Fruit fly (Drosophila melanogaster) whole organism, embryonic: ENCODE results near the gene CG4101.

Source experiments
- ATbp ChIP-seq: fragments of 200-800 bp; sonication (Bioruptor generic); optimal IDR thresholded peaks from 2 replicates; lab custom pipeline; 2017; ENCODE audit warnings: missing biosample characterization, mild to moderate bottlenecking, missing genetic modification characterization, missing genetic modification reagents
- Ada2b ChIP-seq: fragments of 200-800 bp; sonication (Bioruptor generic); IDR thresholded peaks from 2 replicates; pipeline ENCODE4 v1.3.6; 2022; ENCODE audit warnings: missing biosample characterization, missing genetic modification characterization
- Antp ChIP-seq: fragments of 200-800 bp; sonication (Bioruptor generic); optimal IDR thresholded peaks from 3 replicates; lab custom pipeline; 2016; ENCODE audit warnings: missing biosample characterization, missing genetic modification characterization
- B-H1 ChIP-seq: fragments of 200-800 bp; sonication (Bioruptor generic); IDR thresholded peaks from 3 replicates; pipeline ENCODE4 v1.3.6; 2022; ENCODE audit warnings: missing biosample characterization, missing genetic modification characterization
- C15 ChIP-seq: fragments of 200-800 bp; sonication (Bioruptor generic); IDR thresholded peaks from 3 replicates; pipeline ENCODE4 v1.3.6; 2022; ENCODE audit warnings: missing biosample characterization, missing genetic modification characterization
- CG13123 ChIP-seq: fragments of 200-800 bp; sonication (Bioruptor generic); optimal IDR thresholded peaks from 2 replicates; lab custom pipeline; 2016; ENCODE audit warnings: missing biosample characterization, missing genetic modification characterization
- CG13287 ChIP-seq: fragments of 200-800 bp; sonication (Bioruptor generic); IDR thresholded peaks from 2 replicates; pipeline ENCODE4 v1.3.6; 2022; ENCODE audit warnings: missing biosample characterization, missing genetic modification characterization; ENCODE audit not compliant: partially characterized antibody
- CG16863 ChIP-seq: fragments of 200-800 bp; sonication (Bioruptor generic); optimal IDR thresholded peaks from 3 replicates; lab custom pipeline; 2016; ENCODE audit warnings: missing biosample characterization, missing genetic modification characterization
- CG17829 ChIP-seq: fragments of 200-800 bp; optimal IDR thresholded peaks from 2 replicates; lab custom pipeline; 2019; ENCODE audit warnings: missing biosample characterization, mild to moderate bottlenecking, missing genetic modification characterization, moderate library complexity
- CG18764 ChIP-seq: fragments of 200-800 bp; sonication (Bioruptor generic); optimal IDR thresholded peaks from 3 replicates; lab custom pipeline; 2016; ENCODE audit warnings: missing biosample characterization, missing genetic modification characterization
- CG2678 ChIP-seq: fragments of 200-800 bp; sonication (Bioruptor generic); optimal IDR thresholded peaks from 3 replicates; lab custom pipeline; 2019; ENCODE audit warnings: missing biosample characterization, mild to moderate bottlenecking, missing genetic modification characterization, moderate library complexity
- CG3407 ChIP-seq: fragments of 200-800 bp; sonication (Bioruptor generic); optimal IDR thresholded peaks from 2 replicates; lab custom pipeline; 2018; ENCODE audit warnings: missing biosample characterization, mild to moderate bottlenecking, missing genetic modification characterization
- CG3726 ChIP-seq: fragments of 200-800 bp; sonication (Bioruptor generic); IDR thresholded peaks from 3 replicates; pipeline ENCODE4, ENCODE4 v1.3.6; 2022; ENCODE audit warnings: missing biosample characterization, missing genetic modification characterization
- CG43689 ChIP-seq: fragments of 200-800 bp; sonication (Bioruptor generic); IDR thresholded peaks from 2 replicates; pipeline ENCODE4 v1.3.6; 2022; ENCODE audit warnings: missing biosample characterization, missing genetic modification characterization
- CG6683 ChIP-seq: fragments of 200-800 bp; sonication (Bioruptor generic); optimal IDR thresholded peaks from 2 replicates; lab custom pipeline; 2017; ENCODE audit warnings: missing biosample characterization, mild to moderate bottlenecking, missing genetic modification characterization, missing genetic modification reagents
- CG6813 ChIP-seq: fragments of 200-800 bp; sonication (Bioruptor generic); optimal IDR thresholded peaks from 2 replicates; lab custom pipeline; 2017; ENCODE audit warnings: missing biosample characterization, missing genetic modification characterization, mild to moderate bottlenecking, moderate library complexity, missing genetic modification reagents
- CG6854 ChIP-seq: fragments of 200-800 bp; sonication (Bioruptor generic); optimal IDR thresholded peaks from 3 replicates; lab custom pipeline; 2017; ENCODE audit warnings: missing biosample characterization, mild to moderate bottlenecking, missing genetic modification characterization
- CG7839 ChIP-seq: fragments of 200-800 bp; sonication (Bioruptor generic); optimal IDR thresholded peaks from 3 replicates; lab custom pipeline; 2018; ENCODE audit warnings: missing biosample characterization, mild to moderate bottlenecking, missing genetic modification characterization, moderate library complexity
- CG8281 ChIP-seq: fragments of 200-800 bp; sonication (Bioruptor generic); optimal IDR thresholded peaks from 2 replicates; lab custom pipeline; 2018; ENCODE audit warnings: missing biosample characterization, mild to moderate bottlenecking, missing genetic modification characterization, moderate library complexity
- CG8924 ChIP-seq: fragments of 200-800 bp; optimal IDR thresholded peaks from 3 replicates; lab custom pipeline; 2019; ENCODE audit warnings: missing biosample characterization, mild to moderate bottlenecking, missing genetic modification characterization, moderate library complexity
- D19A ChIP-seq: fragments of 200-800 bp; optimal IDR thresholded peaks from 3 replicates; lab custom pipeline; 2019; ENCODE audit warnings: missing biosample characterization, mild to moderate bottlenecking, missing genetic modification characterization, moderate library complexity
- Dek ChIP-seq: fragments of 200-800 bp; sonication (Bioruptor generic); optimal IDR thresholded peaks from 3 replicates; lab custom pipeline; 2019; ENCODE audit warnings: missing biosample characterization, mild to moderate bottlenecking, missing genetic modification characterization, moderate library complexity
- Doc3 ChIP-seq: fragments of 200-800 bp; sonication (Bioruptor generic); IDR thresholded peaks from 3 replicates; pipeline ENCODE4 v1.3.6; 2022; ENCODE audit warnings: missing biosample characterization, missing genetic modification characterization; ENCODE audit not compliant: partially characterized antibody
- Dref ChIP-seq: fragments of 200-800 bp; sonication (Bioruptor generic); IDR thresholded peaks from 2 replicates; pipeline ENCODE4 v1.3.6; 2022; ENCODE audit warnings: missing biosample characterization, missing genetic modification characterization
- Drgx ChIP-seq: fragments of 200-800 bp; sonication (Bioruptor generic); IDR thresholded peaks from 2 replicates; pipeline ENCODE4 v1.3.6; 2022; ENCODE audit warnings: missing biosample characterization, missing genetic modification characterization
- HHEX ChIP-seq: fragments of 200-800 bp; sonication (Bioruptor generic); optimal IDR thresholded peaks from 3 replicates; lab custom pipeline; 2017; ENCODE audit warnings: missing biosample characterization, mild to moderate bottlenecking, missing genetic modification characterization, missing genetic modification reagents
- Hr39 ChIP-seq: fragments of >200 bp; optimal IDR thresholded peaks from 2 replicates; lab custom pipeline; 2017
- Pdp1 ChIP-seq, 2 experiments: fragments of 200-800 bp; sonication (Bioruptor generic); optimal IDR thresholded peaks; 3 replicates each; lab custom pipeline; 2016; ENCODE audit warnings: missing biosample characterization in 2 of 2, missing genetic modification characterization in 2 of 2, mild to moderate bottlenecking in 1 of 2, moderate library complexity in 1 of 2
- Sin3A ChIP-seq: fragments of >200 bp; optimal IDR thresholded peaks from 2 replicates; lab custom pipeline; 2018
- Six4 ChIP-seq: fragments of 200-800 bp; sonication (Bioruptor generic); optimal IDR thresholded peaks from 2 replicates; lab custom pipeline; 2016; ENCODE audit warnings: missing biosample characterization, missing genetic modification characterization
- ase ChIP-seq: fragments of 200-800 bp; sonication (Bioruptor generic); IDR thresholded peaks from 3 replicates; pipeline ENCODE4 v1.3.6; 2022; ENCODE audit warnings: missing biosample characterization, missing genetic modification characterization
- ato ChIP-seq: fragments of 200-800 bp; sonication (Bioruptor generic); IDR thresholded peaks from 2 replicates; pipeline ENCODE4 v1.3.6; 2022; ENCODE audit warnings: missing biosample characterization, missing genetic modification characterization; ENCODE audit not compliant: partially characterized antibody
- bbx ChIP-seq: fragments of 200-800 bp; sonication (Bioruptor generic); IDR thresholded peaks from 2 replicates; pipeline ENCODE4 v1.3.6; 2022; ENCODE audit warnings: missing biosample characterization, missing genetic modification characterization; ENCODE audit not compliant: partially characterized antibody
- bsh ChIP-seq, 2 experiments: fragments of 200-800 bp; sonication (Bioruptor generic); optimal IDR thresholded peaks; 2 replicates each; lab custom pipeline; 2017 to 2018; ENCODE audit warnings: mild to moderate bottlenecking in 2 of 2, missing biosample characterization in 2 of 2, missing genetic modification characterization in 2 of 2, moderate library complexity in 1 of 2
- dan ChIP-seq: fragments of 200-800 bp; sonication (Bioruptor generic); IDR thresholded peaks from 2 replicates; pipeline ENCODE4 v1.3.6; 2022; ENCODE audit warnings: missing biosample characterization, missing genetic modification characterization
- dimm ChIP-seq: fragments of 200-800 bp; sonication (Bioruptor generic); IDR thresholded peaks from 2 replicates; pipeline ENCODE4 v1.3.6; 2022; ENCODE audit warnings: missing biosample characterization, missing genetic modification characterization
- fd102C ChIP-seq: fragments of 200-800 bp; sonication (Bioruptor generic); optimal IDR thresholded peaks from 2 replicates; lab custom pipeline; 2018; ENCODE audit warnings: missing biosample characterization, mild to moderate bottlenecking, missing genetic modification characterization, moderate library complexity
- fd64A ChIP-seq: fragments of 200-800 bp; sonication (Bioruptor generic); optimal IDR thresholded peaks from 3 replicates; lab custom pipeline; 2018; ENCODE audit warnings: missing biosample characterization, mild to moderate bottlenecking, missing genetic modification characterization
- gcm2 ChIP-seq: fragments of 200-800 bp; sonication (Bioruptor generic); optimal IDR thresholded peaks from 2 replicates; lab custom pipeline; 2016; ENCODE audit warnings: missing biosample characterization, missing genetic modification characterization
- gsb ChIP-seq: fragments of 200-800 bp; sonication (Bioruptor generic); IDR thresholded peaks from 2 replicates; pipeline ENCODE4 v1.3.6; 2022; ENCODE audit warnings: missing biosample characterization, missing genetic modification characterization
- jing ChIP-seq: fragments of 200-800 bp; sonication (Bioruptor generic); optimal IDR thresholded peaks from 2 replicates; lab custom pipeline; 2018; ENCODE audit warnings: missing biosample characterization, mild to moderate bottlenecking, missing genetic modification characterization
- ken ChIP-seq: fragments of 200-800 bp; sonication (Bioruptor generic); IDR thresholded peaks from 3 replicates; pipeline ENCODE4 v1.3.6; 2022; ENCODE audit warnings: missing biosample characterization, missing genetic modification characterization
- mam ChIP-seq: fragments of 200-800 bp; sonication (Bioruptor generic); optimal IDR thresholded peaks from 3 replicates; lab custom pipeline; 2016; ENCODE audit warnings: missing biosample characterization, missing genetic modification characterization
- pb ChIP-seq: fragments of 200-800 bp; sonication (Bioruptor generic); optimal IDR thresholded peaks from 3 replicates; lab custom pipeline; 2016; ENCODE audit warnings: missing biosample characterization, missing genetic modification characterization
- phol ChIP-seq: fragments of 200-800 bp; sonication (Bioruptor generic); optimal IDR thresholded peaks from 3 replicates; lab custom pipeline; 2018; ENCODE audit warnings: missing biosample characterization, mild to moderate bottlenecking, missing genetic modification characterization, moderate library complexity
- sc ChIP-seq, 3 experiments: fragments of >200 bp in 2 of 3; fragments of 200-800 bp in 1 of 3; sonication (Bioruptor generic) in 1 of 3; optimal IDR thresholded peaks; 2 replicates in 2 of 3; 3 replicates in 1 of 3; lab custom pipeline; 2017; ENCODE audit warnings: mild to moderate bottlenecking in 1 of 3, missing biosample characterization in 1 of 3, missing genetic modification characterization in 1 of 3, missing genetic modification reagents in 1 of 3
- sens-2 ChIP-seq: fragments of 200-800 bp; sonication (Bioruptor generic); IDR thresholded peaks from 2 replicates; pipeline ENCODE4 v1.3.6; 2022; ENCODE audit warnings: missing biosample characterization, missing genetic modification characterization
- ttk ChIP-seq: fragments of 200-800 bp; sonication (Bioruptor generic); IDR thresholded peaks from 2 replicates; pipeline ENCODE4 v2.1.2; 2022; ENCODE audit warnings: missing biosample characterization, missing genetic modification characterization
- twi ChIP-seq: fragments of 200-800 bp; optimal IDR thresholded peaks from 2 replicates; lab custom pipeline; 2019; ENCODE audit warnings: missing biosample characterization, mild to moderate bottlenecking, missing genetic modification characterization, moderate library complexity
- usp ChIP-seq: fragments of >200 bp; optimal IDR thresholded peaks from 2 replicates; lab custom pipeline; 2017; ENCODE audit warnings: missing biosample characterization, missing genetic modification characterization
- yki ChIP-seq: fragments of >200 bp; optimal IDR thresholded peaks from 3 replicates; lab custom pipeline; 2018
- zf30C ChIP-seq: fragments of 200-800 bp; sonication (Bioruptor generic); optimal IDR thresholded peaks from 3 replicates; lab custom pipeline; 2018; ENCODE audit warnings: missing biosample characterization, mild to moderate bottlenecking, missing genetic modification characterization

CG4101 gene

DNA sequence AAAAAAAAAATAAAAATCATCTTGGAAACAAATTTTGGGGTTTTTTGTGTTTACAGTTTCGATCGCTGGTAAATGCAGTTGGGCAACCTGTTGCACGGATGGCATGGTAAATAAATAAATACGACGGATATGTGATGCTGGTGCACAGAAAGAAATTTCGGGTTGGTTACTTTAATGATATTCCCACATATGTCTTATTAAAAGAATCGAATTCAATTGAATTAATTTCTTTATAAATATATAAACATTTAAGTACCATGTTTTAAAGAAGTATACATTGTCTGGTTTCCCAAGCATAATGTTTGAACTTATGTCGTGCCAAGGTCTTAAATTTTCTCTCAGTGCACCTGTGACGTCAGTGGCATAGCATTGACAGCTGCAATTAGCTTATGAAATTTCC lies 44.8 kb upstream of the CG4101 start (continued):
- no peak for TF ChIP-seq CG6683 (GFP tag; lab: Kevin White, UChicago)
- TF ChIP-seq fd102C (GFP tag; lab: Kevin White, UChicago): no peak
- no peak for TF ChIP-seq CG16863 (GFP tag; lab: Kevin White, UChicago)
- TF ChIP-seq CG6854 (GFP tag; lab: Kevin White, UChicago): no peak
- TF ChIP-seq CG13123 (GFP tag; lab: Kevin White, UChicago): no peak
- no peak for TF ChIP-seq sens-2
- TF ChIP-seq Pdp1 (GFP tag; optimal IDR thresholded peaks at IDR 0.05; lab: Kevin White, UChicago): no peak
- no peak for TF ChIP-seq CG13287 (GFP tag; lab: Robert Waterston, UW)
- TF ChIP-seq CG17829 (tag; lab: Kevin White, UChicago): peak; percentile 72
- peak; percentile 79 for TF ChIP-seq phol
- peak; percentile 56 for TF ChIP-seq Ada2b (GFP tag; lab: Robert Waterston, UW)
- TF ChIP-seq pb (GFP tag; lab: Kevin White, UChicago): no peak
- peak; percentile 47 for TF ChIP-seq twi
- peak; percentile 77 for TF ChIP-seq fd64A
- no peak for TF ChIP-seq ase (GFP tag; lab: Robert Waterston, UW)
- TF ChIP-seq CG3407: peak; percentile 51
- TF ChIP-seq sc (optimal IDR thresholded peaks at IDR 0.05; lab: Kevin White, UChicago): no peak
- TF ChIP-seq sc (GFP tag; optimal IDR thresholded peaks at IDR 0.05; lab: Kevin White, UChicago): peak; percentile 48
- TF ChIP-seq yki (lab: Kevin White, UChicago): no peak
- TF ChIP-seq ATbp (GFP tag; lab: Kevin White, UChicago): peak; percentile 69
- TF ChIP-seq CG8281 (tag; lab: Kevin White, UChicago): peak; percentile 32
- TF ChIP-seq CG6813 (GFP tag; lab: Kevin White, UChicago): peak; percentile 2
- TF ChIP-seq Doc3: no peak
- no peak for TF ChIP-seq ato (GFP tag; lab: Robert Waterston, UW)
- TF ChIP-seq B-H1 (GFP tag; lab: Robert Waterston, UW): peak; percentile 12; the same call in 1 of the 3 replicates
- TF ChIP-seq CG43689 (GFP tag; lab: Robert Waterston, UW): no peak
- TF ChIP-seq CG8924 (tag; lab: Kevin White, UChicago): peak; percentile 75
- TF ChIP-seq ken: 0 out of 3 replicates have a peak, but pooled peaks have one; percentile 58
- no peak for TF ChIP-seq Dref
- no peak for TF ChIP-seq gsb (GFP tag; lab: Robert Waterston, UW)
- TF ChIP-seq CG7839 (tag; lab: Kevin White, UChicago): peak; percentile 73
- no peak for TF ChIP-seq gcm2 (GFP tag; lab: Kevin White, UChicago)
- no peak for TF ChIP-seq Antp (GFP tag; lab: Kevin White, UChicago)
- TF ChIP-seq ttk: 0 out of 2 replicates have a peak, but pooled peaks have one; percentile 38
- peak; percentile 42 for TF ChIP-seq HHEX (GFP tag; lab: Kevin White, UChicago)
- TF ChIP-seq Drgx (GFP tag; lab: Robert Waterston, UW): no peak
- peak; percentile 46 for TF ChIP-seq CG18764 (GFP tag; lab: Kevin White, UChicago)
- no peak for TF ChIP-seq Dek
- no peak for TF ChIP-seq usp (GFP tag; lab: Kevin White, UChicago)
- peak; percentile 68 for TF ChIP-seq D19A (tag; lab: Kevin White, UChicago)
- no peak for TF ChIP-seq mam
- TF ChIP-seq bbx (GFP tag; lab: Robert Waterston, UW): no peak
- TF ChIP-seq bsh (GFP tag; optimal IDR thresholded peaks at IDR 0.05; lab: Kevin White, UChicago): peak in 1 of 2 experiments; percentile 84
- no peak for TF ChIP-seq CG3726
- no peak for TF ChIP-seq C15 (GFP tag; lab: Robert Waterston, UW)
- no peak for TF ChIP-seq dan (GFP tag; lab: Robert Waterston, UW)
- TF ChIP-seq CG2678: peak; percentile 77
- no peak for TF ChIP-seq dimm (GFP tag; lab: Robert Waterston, UW)
- no peak for TF ChIP-seq Hr39 (lab: Kevin White, UChicago)
- peak; percentile 27 for TF ChIP-seq jing (GFP tag; lab: Kevin White, UChicago)
- TF ChIP-seq zf30C: peak; percentile 60
- TF ChIP-seq Sin3A (lab: Kevin White, UChicago): no peak
- peak; percentile 42 for TF ChIP-seq Six4 (GFP tag; lab: Kevin White, UChicago)
